Fruit fly (Drosophila melanogaster) whole organism, prepupa: ENCODE data around the gene mtg.
A peak's percentile ranks its signal among the peaks of the same experiment; 100 is the strongest.

Experiments used
- Blimp-1 ChIP-seq: fragments of 200-800 bp; sonication (Bioruptor generic); optimal IDR thresholded peaks from 3 replicates; lab custom pipeline; 2017; ENCODE audit warnings: missing biosample characterization, missing genetic modification characterization, mild to moderate bottlenecking, moderate library complexity, missing genetic modification reagents
- CG10631 ChIP-seq: fragments of 200-800 bp; sonication (Bioruptor generic); optimal IDR thresholded peaks from 2 replicates; lab custom pipeline; 2016; ENCODE audit warnings: missing biosample characterization, missing genetic modification characterization
- CG10669 ChIP-seq: fragments of 200-800 bp; sonication (Bioruptor generic); optimal IDR thresholded peaks from 3 replicates; lab custom pipeline; 2018; ENCODE audit warnings: missing biosample characterization, mild to moderate bottlenecking, missing genetic modification characterization, moderate library complexity
- CG11294 ChIP-seq: fragments of 200-800 bp; sonication (Bioruptor generic); IDR thresholded peaks from 2 replicates; pipeline ENCODE4 v1.3.6; 2022; ENCODE audit warnings: missing biosample characterization, missing genetic modification characterization
- CG11762 ChIP-seq: fragments of 200-800 bp; sonication (Bioruptor generic); optimal IDR thresholded peaks from 3 replicates; lab custom pipeline; 2016; ENCODE audit warnings: missing biosample characterization, missing genetic modification characterization; ENCODE audit not compliant: insufficient read depth
- CG15336 ChIP-seq: fragments of 200-800 bp; sonication (Bioruptor generic); IDR thresholded peaks from 2 replicates; pipeline ENCODE4 v1.3.6; 2022; ENCODE audit warnings: missing biosample characterization, missing genetic modification characterization
- CG1621 ChIP-seq: fragments of 200-800 bp; sonication (Bioruptor generic); optimal IDR thresholded peaks from 3 replicates; lab custom pipeline; 2018; ENCODE audit warnings: missing biosample characterization, mild to moderate bottlenecking, missing genetic modification characterization
- CG32006 ChIP-seq: fragments of 200-800 bp; sonication (Bioruptor generic); optimal IDR thresholded peaks from 3 replicates; lab custom pipeline; 2017; ENCODE audit warnings: missing biosample characterization, mild to moderate bottlenecking, missing genetic modification characterization
- CG34406 ChIP-seq: fragments of 200-800 bp; sonication (Bioruptor generic); optimal IDR thresholded peaks from 3 replicates; lab custom pipeline; 2016; ENCODE audit warnings: missing biosample characterization, missing genetic modification characterization
- CG3919 ChIP-seq: fragments of 200-800 bp; sonication (Bioruptor generic); optimal IDR thresholded peaks from 3 replicates; lab custom pipeline; 2016; ENCODE audit warnings: missing biosample characterization, missing genetic modification characterization
- CG4318 ChIP-seq: fragments of 200-800 bp; sonication (Bioruptor generic); optimal IDR thresholded peaks from 3 replicates; lab custom pipeline; 2017; ENCODE audit warnings: missing biosample characterization, mild to moderate bottlenecking, missing genetic modification characterization
- CG6163 ChIP-seq: fragments of 200-800 bp; sonication (Bioruptor generic); IDR thresholded peaks from 3 replicates; pipeline ENCODE4 v1.3.6; 2022; ENCODE audit warnings: missing biosample characterization, missing genetic modification characterization
- CG6276 ChIP-seq: fragments of 200-800 bp; sonication (Bioruptor generic); optimal IDR thresholded peaks from 2 replicates; lab custom pipeline; 2017; ENCODE audit warnings: missing biosample characterization, mild to moderate bottlenecking, missing genetic modification characterization
- CG6808 ChIP-seq: fragments of 200-800 bp; sonication (Bioruptor generic); optimal IDR thresholded peaks from 3 replicates; lab custom pipeline; 2017; ENCODE audit warnings: missing biosample characterization, missing genetic modification characterization, mild to moderate bottlenecking, moderate library complexity, missing genetic modification reagents
- CG6854 ChIP-seq: fragments of 200-800 bp; sonication (Bioruptor generic); optimal IDR thresholded peaks from 2 replicates; lab custom pipeline; 2017; ENCODE audit warnings: missing biosample characterization, mild to moderate bottlenecking, missing genetic modification characterization
- CG7368 ChIP-seq: fragments of 200-800 bp; sonication (Bioruptor generic); optimal IDR thresholded peaks from 3 replicates; lab custom pipeline; 2016; ENCODE audit warnings: missing biosample characterization, missing genetic modification characterization
- CG8119 ChIP-seq: fragments of 200-800 bp; sonication (Bioruptor generic); IDR thresholded peaks from 3 replicates; pipeline ENCODE4 v1.3.6; 2022; ENCODE audit warnings: missing biosample characterization, missing genetic modification characterization
- CG8632 ChIP-seq: fragments of 200-800 bp; sonication (Bioruptor generic); optimal IDR thresholded peaks from 3 replicates; lab custom pipeline; 2016; ENCODE audit warnings: missing biosample characterization, missing genetic modification characterization
- CG9139 ChIP-seq: fragments of 200-800 bp; sonication (Bioruptor generic); optimal IDR thresholded peaks from 3 replicates; lab custom pipeline; 2017; ENCODE audit warnings: missing biosample characterization, mild to moderate bottlenecking, missing genetic modification characterization
- Eip78C ChIP-seq: fragments of 200-800 bp; sonication (Bioruptor generic); peaks from one replicate; lab custom pipeline; 2016; ENCODE audit warnings: missing biosample characterization, missing genetic modification characterization
- Eip93F ChIP-seq: fragments of 200-800 bp; sonication (Bioruptor generic); optimal IDR thresholded peaks from 2 replicates; lab custom pipeline; 2016; ENCODE audit warnings: missing biosample characterization, mild to moderate bottlenecking, missing genetic modification characterization
- Ets21C ChIP-seq: fragments of 200-800 bp; sonication (Bioruptor generic); optimal IDR thresholded peaks from 3 replicates; lab custom pipeline; 2016; ENCODE audit warnings: missing biosample characterization, missing genetic modification characterization
- Gug ChIP-seq: fragments of 200-800 bp; sonication (Bioruptor generic); IDR thresholded peaks from 2 replicates; pipeline ENCODE4 v1.3.6; 2022; ENCODE audit warnings: missing biosample characterization, missing genetic modification characterization
- Hr38 ChIP-seq: sonication (Bioruptor generic); optimal IDR thresholded peaks from 2 replicates; lab custom pipeline; 2016; ENCODE audit warnings: missing biosample characterization, missing genetic modification characterization
- Hr39 ChIP-seq: fragments of 200-800 bp; sonication (Bioruptor generic); optimal IDR thresholded peaks from 2 replicates; lab custom pipeline; 2016; ENCODE audit warnings: missing biosample characterization, missing genetic modification characterization
- Hr4 ChIP-seq: fragments of 200-800 bp; sonication (Bioruptor generic); optimal IDR thresholded peaks from 3 replicates; lab custom pipeline; 2016; ENCODE audit warnings: missing biosample characterization, missing genetic modification characterization
- Lpt ChIP-seq: fragments of 200-800 bp; sonication (Bioruptor generic); optimal IDR thresholded peaks from 3 replicates; lab custom pipeline; 2016; ENCODE audit warnings: missing biosample characterization, missing genetic modification characterization
- Met ChIP-seq: fragments of 200-800 bp; sonication (Bioruptor generic); optimal IDR thresholded peaks from 3 replicates; lab custom pipeline; 2016; ENCODE audit warnings: missing biosample characterization, missing genetic modification characterization
- OdsH ChIP-seq: fragments of 200-800 bp; sonication (Bioruptor generic); optimal IDR thresholded peaks from 3 replicates; lab custom pipeline; 2016; ENCODE audit warnings: missing biosample characterization, missing genetic modification characterization
- Smox ChIP-seq: fragments of 200-800 bp; sonication (Bioruptor generic); optimal IDR thresholded peaks from 3 replicates; lab custom pipeline; 2016; ENCODE audit warnings: missing biosample characterization, missing genetic modification characterization
- Sox14 ChIP-seq: fragments of 200-800 bp; sonication (Bioruptor generic); optimal IDR thresholded peaks from 3 replicates; lab custom pipeline; 2016; ENCODE audit warnings: missing biosample characterization, missing genetic modification characterization
- Sox15 ChIP-seq: fragments of 200-800 bp; sonication (Bioruptor generic); optimal IDR thresholded peaks from 3 replicates; lab custom pipeline; 2016; ENCODE audit warnings: missing biosample characterization, missing genetic modification characterization
- acj6 ChIP-seq: fragments of 200-800 bp; sonication (Bioruptor generic); optimal IDR thresholded peaks from 3 replicates; lab custom pipeline; 2016; ENCODE audit warnings: missing biosample characterization, missing genetic modification characterization
- cyc ChIP-seq: fragments of 200-800 bp; sonication (Bioruptor generic); optimal IDR thresholded peaks from 3 replicates; lab custom pipeline; 2016; ENCODE audit warnings: missing biosample characterization, missing genetic modification characterization
- dac ChIP-seq: fragments of 200-800 bp; sonication (Bioruptor generic); optimal IDR thresholded peaks from 2 replicates; lab custom pipeline; 2017; ENCODE audit warnings: missing biosample characterization, mild to moderate bottlenecking, missing genetic modification characterization
- dsx ChIP-seq: fragments of 200-800 bp; optimal IDR thresholded peaks from 3 replicates; lab custom pipeline; 2019; ENCODE audit warnings: missing biosample characterization, mild to moderate bottlenecking, missing genetic modification characterization, moderate library complexity; ENCODE audit not compliant: poor library complexity, severe bottlenecking
- eg ChIP-seq: fragments of 200-800 bp; sonication (Bioruptor generic); IDR thresholded peaks from 3 replicates; pipeline ENCODE4 v1.3.6; 2022; ENCODE audit warnings: missing biosample characterization, missing genetic modification characterization
- fd85E ChIP-seq: fragments of 200-800 bp; sonication (Bioruptor generic); optimal IDR thresholded peaks from 3 replicates; lab custom pipeline; 2016; ENCODE audit warnings: missing biosample characterization, missing genetic modification characterization
- pdm3 ChIP-seq: fragments of 200-800 bp; sonication (Bioruptor generic); optimal IDR thresholded peaks from 3 replicates; lab custom pipeline; 2016; ENCODE audit warnings: missing biosample characterization, missing genetic modification characterization
- salr ChIP-seq, 2 experiments: fragments of 200-800 bp; sonication (Bioruptor generic); optimal IDR thresholded peaks; 3 replicates each; lab custom pipeline; 2016 to 2018; ENCODE audit warnings: missing biosample characterization in 2 of 2, missing genetic modification characterization in 2 of 2, mild to moderate bottlenecking in 1 of 2
- ss ChIP-seq, 2 experiments: fragments of 200-800 bp; sonication (Bioruptor generic); optimal IDR thresholded peaks; 2 replicates in 1 of 2; 3 replicates in 1 of 2; lab custom pipeline; 2017 to 2018; ENCODE audit warnings: mild to moderate bottlenecking in 2 of 2, missing biosample characterization in 2 of 2, missing genetic modification characterization in 2 of 2, moderate library complexity in 1 of 2
- svp ChIP-seq: fragments of 200-800 bp; sonication (Bioruptor generic); peaks from one replicate; lab custom pipeline; 2016; ENCODE audit warnings: missing biosample characterization, missing genetic modification characterization
- topi ChIP-seq: fragments of 200-800 bp; sonication (Bioruptor generic); optimal IDR thresholded peaks from 3 replicates; lab custom pipeline; 2016; ENCODE audit warnings: missing biosample characterization, missing genetic modification characterization
- vri ChIP-seq: fragments of 200-800 bp; sonication (Bioruptor generic); optimal IDR thresholded peaks from 3 replicates; lab custom pipeline; 2016; ENCODE audit warnings: missing biosample characterization, mild to moderate bottlenecking, missing genetic modification characterization

Gene mtg

DNA sequence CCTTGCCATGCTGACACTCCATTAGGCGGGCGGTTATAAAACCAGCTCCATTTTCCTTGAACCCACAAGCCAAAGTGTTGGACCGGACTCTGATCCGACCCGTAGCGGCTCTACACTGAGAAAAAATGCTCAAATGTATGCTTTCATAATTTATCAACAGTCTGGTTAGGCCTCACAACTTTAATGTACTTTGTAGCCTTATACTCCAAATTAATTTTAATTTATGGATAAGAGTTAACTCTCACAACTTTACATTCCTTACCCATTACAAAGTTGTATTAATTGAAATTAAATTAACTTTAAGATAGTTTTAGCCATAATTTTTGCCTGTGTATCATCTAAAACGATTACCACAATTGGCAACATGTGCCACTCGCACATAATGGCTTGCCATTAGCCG lies 5.7 kb downstream of the mtg start:
- TF ChIP-seq CG34406 (no peak), OdsH (GFP tag; lab: Kevin White, UChicago) (peak; percentile 39), salr (GFP tag; optimal IDR thresholded peaks at IDR 0.05; lab: Kevin White, UChicago) (peak in 1 of 2 experiments; percentile 30), CG9139 (GFP tag; lab: Kevin White, UChicago) (no peak), CG3919 (GFP tag; lab: Kevin White, UChicago) (no peak), ss (GFP tag; optimal IDR thresholded peaks at IDR 0.05; lab: Kevin White, UChicago) (no peak), CG32006 (GFP tag; lab: Kevin White, UChicago) (peak; percentile 77), Eip78C (GFP tag; lab: Kevin White, UChicago) (peak; percentile 70), cyc (no peak), dsx (GFP tag; lab: Kevin White, UChicago) (no peak), CG10631 (GFP tag; lab: Kevin White, UChicago) (no peak), Gug (GFP tag; lab: Robert Waterston, UW) (peak; percentile 45; the same call in 1 of the 2 replicates), Hr4 (GFP tag; lab: Kevin White, UChicago) (peak; percentile 73), vri (GFP tag; lab: Kevin White, UChicago) (no peak), Hr39 (GFP tag; lab: Kevin White, UChicago) (no peak), CG6163 (GFP tag; lab: Robert Waterston, UW) (no peak), CG15336 (GFP tag; lab: Robert Waterston, UW) (peak; percentile 86), CG8632 (GFP tag; lab: Kevin White, UChicago) (no peak), CG4318 (peak; percentile 58), Sox15 (GFP tag; lab: Kevin White, UChicago) (no peak), fd85E (GFP tag; lab: Kevin White, UChicago) (no peak), CG6808 (GFP tag; lab: Kevin White, UChicago) (no peak), CG6276 (GFP tag; lab: Kevin White, UChicago) (peak; percentile 71), CG10669 (GFP tag; lab: Kevin White, UChicago) (no peak), Sox14 (no peak), pdm3 (GFP tag; lab: Kevin White, UChicago) (peak; percentile 40), Lpt (GFP tag; lab: Kevin White, UChicago) (peak; percentile 58), topi (no peak), Hr38 (GFP tag; lab: Kevin White, UChicago) (no peak), svp (no peak), CG8119 (GFP tag; lab: Robert Waterston, UW) (peak; percentile 84), CG11294 (GFP tag; lab: Robert Waterston, UW) (peak; percentile 20; the same call in 1 of the 2 replicates), dac (peak; percentile 37)

DNA sequence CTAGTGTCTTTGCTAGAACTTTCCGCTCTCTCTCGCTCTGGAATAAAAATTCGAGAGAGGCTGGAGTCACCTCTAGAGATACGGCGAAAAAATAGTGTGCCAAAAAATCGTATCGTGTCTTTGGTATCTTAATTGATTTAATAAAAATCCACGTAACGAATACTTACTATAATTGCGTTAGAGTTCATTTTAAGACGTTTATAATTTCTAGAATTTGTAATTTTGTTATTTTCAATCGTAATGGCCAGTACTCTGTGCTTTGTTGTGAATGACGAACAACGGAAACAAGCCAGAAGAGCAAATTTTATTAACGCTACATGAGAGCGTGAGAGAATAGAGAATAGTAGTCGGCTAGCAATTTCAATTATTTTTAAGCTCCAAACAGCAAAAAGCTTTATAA lies 11.3 kb downstream of the mtg start:
- no peak for TF ChIP-seq CG6854

DNA sequence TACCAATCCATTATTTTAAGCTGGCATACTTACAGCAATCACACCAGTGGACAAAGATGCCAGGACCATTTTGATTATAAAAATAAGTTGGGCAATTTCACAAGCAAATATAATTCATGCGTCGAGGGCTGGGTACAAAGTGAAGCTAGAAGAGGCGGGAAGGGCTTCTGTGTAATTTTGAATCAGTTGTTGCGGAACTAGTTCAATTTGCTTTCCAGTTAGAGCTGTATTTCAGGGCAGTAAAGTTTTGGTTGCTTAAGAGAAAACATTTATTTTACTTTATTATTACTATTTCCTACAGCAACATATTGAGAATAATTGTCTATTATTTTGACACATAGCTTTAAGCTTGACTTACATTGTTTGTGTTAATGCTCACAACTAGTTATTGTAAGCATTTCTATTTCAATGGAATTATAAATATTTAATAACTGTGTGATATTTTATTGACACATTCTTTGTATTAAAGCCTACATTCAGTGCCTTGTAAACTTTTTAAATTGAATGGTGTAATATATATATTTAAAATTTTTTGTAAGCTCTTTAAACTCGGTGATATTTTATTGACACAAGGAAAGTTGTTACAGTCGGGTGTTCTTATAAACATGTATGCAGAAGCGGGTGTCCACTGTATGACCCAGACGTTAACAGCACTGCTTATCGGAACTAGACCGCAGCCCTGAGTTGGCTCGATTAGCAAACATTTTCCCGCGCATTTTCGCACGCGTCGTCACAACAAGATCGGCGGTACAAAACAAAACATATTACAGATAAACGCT lies 14.2 kb downstream of the mtg start, which contains the start of the genes RPA1 and Mcm2:
Gene RPA1, minus strand, starts transcription at position 150 of the 779 bp plus-strand sequence.
Gene Mcm2, plus strand, starts transcription at position 669 of the 779 bp plus-strand sequence.
- TF ChIP-seq CG34406 (peak; percentile 78), cyc (peak; percentile 79), Eip78C (GFP tag; lab: Kevin White, UChicago) (peak; percentile 93), CG11762 (GFP tag; lab: Kevin White, UChicago) (peak; percentile 69), Hr39 (GFP tag; lab: Kevin White, UChicago) (peak; percentile 79), ss (GFP tag; optimal IDR thresholded peaks at IDR 0.05; lab: Kevin White, UChicago) (no peak), CG6854 (peak; percentile 42), CG6276 (GFP tag; lab: Kevin White, UChicago) (no peak), CG11294 (GFP tag; lab: Robert Waterston, UW) (peak; percentile 76), CG7368 (peak; percentile 56), OdsH (GFP tag; lab: Kevin White, UChicago) (peak; percentile 86), dsx (GFP tag; lab: Kevin White, UChicago) (peak; percentile 63), Lpt (GFP tag; lab: Kevin White, UChicago) (peak; percentile 75), CG1621 (no peak), Smox (GFP tag; lab: Kevin White, UChicago) (peak; percentile 80), Blimp-1 (GFP tag; lab: Kevin White, UChicago) (peak; percentile 56), Hr38 (GFP tag; lab: Kevin White, UChicago) (no peak), Met (GFP tag; lab: Kevin White, UChicago) (peak; percentile 75), dac (no peak), topi (peak; percentile 67), vri (GFP tag; lab: Kevin White, UChicago) (no peak), Ets21C (GFP tag; lab: Kevin White, UChicago) (peak; percentile 78), CG8632 (GFP tag; lab: Kevin White, UChicago) (peak; percentile 67), CG32006 (GFP tag; lab: Kevin White, UChicago) (peak; percentile 88), eg (peak; percentile 80), svp (peak; percentile 94), Eip93F (GFP tag; lab: Kevin White, UChicago) (peak; percentile 36), Hr4 (GFP tag; lab: Kevin White, UChicago) (no peak), acj6 (GFP tag; lab: Kevin White, UChicago) (peak; percentile 84)
